Worm (Caenorhabditis elegans): Measurements from ENCODE around the gene rnr-2.

Gene rnr-2

ce11 chrIII:4095441-4096095 is 847 bp upstream of the rnr-2 start, which contains the start of gene C03C10.7 (continued):
- TF ChIP-seq F52B5.7 (tag; optimal IDR thresholded peaks at IDR 0.05) (no peak), lin-26 (GFP tag; IDR thresholded peaks at IDR 0.05) (0 out of 2 replicates have a peak, but pooled peaks have one; percentile 10), nhr-120 (GFP tag; IDR thresholded peaks at IDR 0.05) (no peak), Y53F4B.3 (GFP tag; IDR thresholded peaks at IDR 0.05) (no peak), C17E4.6 (GFP tag; IDR thresholded peaks at IDR 0.05) (no peak), lin-40 (tag; optimal IDR thresholded peaks at IDR 0.05) (no peak), madf-8 (GFP tag; conservative IDR thresholded peaks at IDR 0.05) (peak; percentile 89), ccch-3 (GFP tag; optimal IDR thresholded peaks at IDR 0.05) (no peak), rcor-1 (GFP tag; IDR thresholded peaks at IDR 0.05) (no peak), mxl-1 (tag; optimal IDR thresholded peaks at IDR 0.05) (no peak), nhr-179 (tag; optimal IDR thresholded peaks at IDR 0.05) (no peak)

DNA sequence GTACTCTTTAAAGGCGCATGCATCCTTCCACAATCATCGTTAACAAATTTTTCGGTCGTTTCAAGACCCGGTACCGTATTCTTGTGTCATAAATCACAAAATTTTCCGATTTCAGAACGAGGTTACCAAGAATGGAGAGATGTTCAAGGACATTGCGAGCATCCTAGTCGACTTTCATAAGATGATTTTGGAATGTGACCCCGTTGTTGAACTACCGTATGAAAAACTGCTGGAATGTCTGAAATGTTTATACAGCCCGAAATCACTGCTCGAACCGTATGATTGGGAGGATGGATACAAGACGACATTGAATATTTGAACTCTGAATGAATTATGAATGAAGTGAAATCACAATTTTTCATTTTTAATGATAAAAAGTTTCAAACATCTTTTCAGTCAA is 1.8 kb downstream of the rnr-2 start:
- no peak for TF ChIP-seq F39B2.1 (GFP tag; IDR thresholded peaks at IDR 0.05)
- TF ChIP-seq Y53G8AR.9 (GFP tag; conservative IDR thresholded peaks at IDR 0.05), result peak; percentile 49; the same call in 1 of the 2 replicates
- peak; percentile 58; the same call in 1 of the 2 replicates for TF ChIP-seq madf-6 (GFP tag; IDR thresholded peaks at IDR 0.05)
- TF ChIP-seq B0336.3 (GFP tag; IDR thresholded peaks at IDR 0.05), result 0 out of 2 replicates have a peak, but pooled peaks have one; percentile 27
- TF ChIP-seq hsf-1 (GFP tag; IDR thresholded peaks at IDR 0.05), result 0 out of 2 replicates have a peak, but pooled peaks have one; percentile 11
- peak; percentile 40 for TF ChIP-seq lin-54 (GFP tag; optimal IDR thresholded peaks at IDR 0.05)
- TF ChIP-seq madf-3 (GFP tag; IDR thresholded peaks at IDR 0.05), result peak; percentile 61; the same call in 1 of the 2 replicates
- TF ChIP-seq hrde-1 (tag; optimal IDR thresholded peaks at IDR 0.05; ENCODE audit: borderline replicate concordance), result peak; percentile 27
- TF ChIP-seq nhr-90 (tag; optimal IDR thresholded peaks at IDR 0.05), result no peak
- TF ChIP-seq F33H1.4 (GFP tag; IDR thresholded peaks at IDR 0.05), result peak; percentile 15; the same call in 1 of the 2 replicates

ce11 chrIII:4092020-4092419 is 2.7 kb downstream of the rnr-2 start, which contains the start of gene C03C10.5:
TSS of gene C03C10.5 (minus strand) at chrIII:4092120.
- TF ChIP-seq lin-35 (GFP tag; optimal IDR thresholded peaks at IDR 0.05), result no peak
- TF ChIP-seq Y79H2A.3 (GFP tag; conservative IDR thresholded peaks at IDR 0.05), result no peak
- TF ChIP-seq snpc-3.4 (tag; optimal IDR thresholded peaks at IDR 0.05), result no peak
- no peak for TF ChIP-seq B0035.1 (tag; optimal IDR thresholded peaks at IDR 0.05)
- TF ChIP-seq lin-26 (GFP tag; IDR thresholded peaks at IDR 0.05), result no peak
- no peak for TF ChIP-seq atf-7 (tag; optimal IDR thresholded peaks at IDR 0.05)
- TF ChIP-seq ztf-18 (tag; optimal IDR thresholded peaks at IDR 0.05), result no peak
- TF ChIP-seq hlh-26 (GFP tag; conservative IDR thresholded peaks at IDR 0.05), result no peak
- no peak for TF ChIP-seq ztf-3 (GFP tag; optimal IDR thresholded peaks at IDR 0.05)
- TF ChIP-seq rpc-1 (optimal IDR thresholded peaks at IDR 0.05), result no peak
- no peak for TF ChIP-seq rpc-1 (tag; optimal IDR thresholded peaks at IDR 0.05)
- no peak for TF ChIP-seq rec-8 (tag; optimal IDR thresholded peaks at IDR 0.05)
- TF ChIP-seq him-1 (tag; optimal IDR thresholded peaks at IDR 0.05), result no peak

- TF ChIP-seq tbp1 (GFP tag; optimal IDR thresholded peaks at IDR 0.05) (no peak), madf-3 (GFP tag; IDR thresholded peaks at IDR 0.05) (no peak), attf-5 (GFP tag; optimal IDR thresholded peaks at IDR 0.05) (no peak)
Observed at ce11 chrIII:4090773-4091172, 3.9 kb downstream of the rnr-2 start, which contains the start of gene C03C10.2. TSS of gene C03C10.2 (plus strand) at chrIII:4091073.
